Fruit fly (Drosophila melanogaster) whole organism, pupa: ENCODE data around the gene CG17746.

Source experiments
- CG17806 ChIP-seq: fragments of 200-800 bp; sonication (Bioruptor generic); optimal IDR thresholded peaks from 2 replicates; lab custom pipeline; 2018; ENCODE audit warnings: missing biosample characterization, mild to moderate bottlenecking, missing genetic modification characterization, moderate library complexity
- CG8159 ChIP-seq: fragments of 200-800 bp; sonication (Bioruptor generic); optimal IDR thresholded peaks from 3 replicates; lab custom pipeline; 2018; ENCODE audit warnings: missing biosample characterization, mild to moderate bottlenecking, missing genetic modification characterization, moderate library complexity
- CG9948 ChIP-seq: fragments of 200-800 bp; sonication (Bioruptor generic); optimal IDR thresholded peaks from 2 replicates; lab custom pipeline; 2018; ENCODE audit warnings: missing biosample characterization, mild to moderate bottlenecking, missing genetic modification characterization, moderate library complexity
- fd96Ca ChIP-seq: fragments of 200-800 bp; sonication (Bioruptor generic); IDR thresholded peaks from 3 replicates; pipeline ENCODE4 v1.3.6; 2022; ENCODE audit warnings: missing biosample characterization, missing genetic modification characterization
- gl ChIP-seq: fragments of 200-800 bp; sonication (Bioruptor generic); optimal IDR thresholded peaks from 2 replicates; lab custom pipeline; 2018; ENCODE audit warnings: missing biosample characterization, mild to moderate bottlenecking, missing genetic modification characterization
- rn ChIP-seq: fragments of 200-800 bp; sonication (Bioruptor generic); IDR thresholded peaks from 2 replicates; pipeline ENCODE4 v1.3.6; 2022; ENCODE audit warnings: missing biosample characterization, missing genetic modification characterization

- TF ChIP-seq CG8159 (tag; lab: Kevin White, UChicago) (no peak), rn (GFP tag; lab: Robert Waterston, UW) (no peak), CG9948 (tag; lab: Kevin White, UChicago) (no peak), gl (no peak), fd96Ca (no peak), CG17806 (tag; lab: Kevin White, UChicago) (no peak)
These were observed 18.3 kb upstream of the CG17746 start, which contains the start of gene ckd for dm6 chr3L:3257690-3258089.
